Worm (Caenorhabditis elegans) whole organism, L1 larva: ENCODE measurements around the gene srh-206.

Experiments used
- blmp-1 ChIP-seq: fragments of 150-350 bp; optimal IDR thresholded peaks from 2 replicates; lab custom pipeline; 2014; ENCODE audit warnings: missing biosample characterization, missing genetic modification characterization
- ceh-8 ChIP-seq: fragments of 200-800 bp; sonication (Bioruptor generic); optimal IDR thresholded peaks from 2 replicates; lab custom pipeline; 2018; ENCODE audit warnings: mild to moderate bottlenecking, missing genetic modification characterization, moderate library complexity, missing compliant biosample characterization
- fkh-8 ChIP-seq: sonication (generic microtip); optimal IDR thresholded peaks from 2 replicates; lab custom pipeline; 2016; ENCODE audit warnings: mild to moderate bottlenecking, missing genetic modification characterization, missing compliant biosample characterization
- hlh-17 ChIP-seq: fragments of 200-800 bp; sonication (Bioruptor generic); optimal IDR thresholded peaks from 2 replicates; lab custom pipeline; 2018; ENCODE audit warnings: missing genetic modification characterization, mild to moderate bottlenecking, missing compliant biosample characterization, moderate library complexity, borderline replicate concordance
- hlh-4 ChIP-seq: sonication (generic microtip); optimal IDR thresholded peaks from 2 replicates; lab custom pipeline; 2016; ENCODE audit warnings: mild to moderate bottlenecking, missing genetic modification characterization, missing compliant biosample characterization
- jun-1 ChIP-seq: fragments of 150-350 bp; optimal IDR thresholded peaks from 2 replicates; lab custom pipeline; 2014; ENCODE audit warnings: missing biosample characterization, missing genetic modification reagents, missing genetic modification characterization
- lin-13 ChIP-seq: fragments of 150-350 bp; optimal IDR thresholded peaks from 2 replicates; lab custom pipeline; 2014; ENCODE audit warnings: missing biosample characterization, missing genetic modification reagents, missing genetic modification characterization
- nhr-11 ChIP-seq: fragments of 150-350 bp; optimal IDR thresholded peaks from 2 replicates; lab custom pipeline; 2014; ENCODE audit warnings: missing biosample characterization, missing genetic modification characterization
- nhr-237 ChIP-seq: fragments of 150-350 bp; optimal IDR thresholded peaks from 2 replicates; lab custom pipeline; 2014; ENCODE audit warnings: missing biosample characterization, missing genetic modification characterization
- skn-1 ChIP-seq: fragments of 150-350 bp; optimal IDR thresholded peaks from 2 replicates; lab custom pipeline; 2014; ENCODE audit warnings: missing biosample characterization, missing genetic modification characterization
- snpc-4 ChIP-seq: fragments of 150-350 bp; optimal IDR thresholded peaks from 2 replicates; lab custom pipeline; 2014; ENCODE audit warnings: missing biosample characterization, missing genetic modification characterization
- unc-30 ChIP-seq: sonication (generic microtip); optimal IDR thresholded peaks from 2 replicates; lab custom pipeline; 2017; ENCODE audit warnings: missing biosample characterization, missing genetic modification characterization

ce11 chrV:16954766-16955165 lies at the start of gene srh-206:
- TF ChIP-seq lin-13 = no peak
- no peak for TF ChIP-seq skn-1 (tag; lab: Kevin White, UChicago)
- no peak for TF ChIP-seq blmp-1 (tag; lab: Kevin White, UChicago)
- no peak for TF ChIP-seq hlh-4 (tag; lab: Kevin White, UChicago)
- no peak for TF ChIP-seq jun-1 (tag; lab: Kevin White, UChicago)
- TF ChIP-seq unc-30 = no peak
- TF ChIP-seq nhr-11 (tag; lab: Kevin White, UChicago) = no peak
- no peak for TF ChIP-seq nhr-237 (tag; lab: Kevin White, UChicago)
- TF ChIP-seq hlh-17 (GFP tag; lab: Kevin White, UChicago) = no peak
- no peak for TF ChIP-seq fkh-8 (tag; lab: Kevin White, UChicago)
- no peak for TF ChIP-seq snpc-4 (tag; lab: Kevin White, UChicago)
- TF ChIP-seq ceh-8 (GFP tag; lab: Kevin White, UChicago) = no peak
